Fruit fly (Drosophila melanogaster): ENCODE measurements around the gene CG13698.

CG13698 gene

dm6 chr3L:18109459-18109863 is 3.5 kb upstream of the CG13698 start, which contains the start of the genes Polr3D and mus304 (continued):
- TF ChIP-seq Ets97D (GFP tag; optimal IDR thresholded peaks at IDR 0.05), result peak; percentile 62
- no peak for TF ChIP-seq CG14441 (GFP tag; IDR thresholded peaks at IDR 0.05)
- no peak for TF ChIP-seq bsh (GFP tag; optimal IDR thresholded peaks at IDR 0.05)
- TF ChIP-seq CG10959 (GFP tag; IDR thresholded peaks at IDR 0.05), result no peak
- TF ChIP-seq CG6791 (GFP tag; IDR thresholded peaks at IDR 0.05; ENCODE audit: partially characterized antibody), result peak; percentile 61; the same call in 2 of the 3 replicates
- no peak for TF ChIP-seq zf30C (GFP tag; optimal IDR thresholded peaks at IDR 0.05)
- no peak for TF ChIP-seq CG31388 (GFP tag; optimal IDR thresholded peaks at IDR 0.05)
- TF ChIP-seq corto (GFP tag; optimal IDR thresholded peaks at IDR 0.05), result no peak
- TF ChIP-seq CG11560 (tag; IDR thresholded peaks at IDR 0.05), result no peak
- no peak for TF ChIP-seq CG1233 (GFP tag; optimal IDR thresholded peaks at IDR 0.05)
- TF ChIP-seq CG9797 (GFP tag; optimal IDR thresholded peaks at IDR 0.05), result peak; percentile 20
- no peak for TF ChIP-seq Oli (tag; optimal IDR thresholded peaks at IDR 0.05)
- no peak for TF ChIP-seq CG3281 (GFP tag; optimal IDR thresholded peaks at IDR 0.05)
- TF ChIP-seq Optix (GFP tag; IDR thresholded peaks at IDR 0.05), result no peak
- peak; percentile 11 for TF ChIP-seq NC2β (GFP tag; optimal IDR thresholded peaks at IDR 0.05)
- TF ChIP-seq CG10366 (GFP tag; IDR thresholded peaks at IDR 0.05), result no peak
- no peak for TF ChIP-seq bowl (GFP tag; IDR thresholded peaks at IDR 0.05)
- TF ChIP-seq amos (GFP tag; IDR thresholded peaks at IDR 0.05; ENCODE audit: partially characterized antibody), result peak; percentile 44; the same call in 1 of the 2 replicates
- TF ChIP-seq zen2 (GFP tag; IDR thresholded peaks at IDR 0.05; ENCODE audit: partially characterized antibody), result no peak; the same call in 2 of the 3 replicates
- TF ChIP-seq CG6654 (GFP tag; optimal IDR thresholded peaks at IDR 0.05), result no peak
- no peak for TF ChIP-seq CG8359 (GFP tag; optimal IDR thresholded peaks at IDR 0.05; ENCODE audit: borderline replicate concordance)
- no peak for TF ChIP-seq esg (GFP tag; conservative IDR thresholded peaks at IDR 0.05)
- TF ChIP-seq ftz-f1 (GFP tag; optimal IDR thresholded peaks at IDR 0.05), result no peak
- TF ChIP-seq bab2 (GFP tag; optimal IDR thresholded peaks at IDR 0.05), result no peak
- no peak for TF ChIP-seq grn (GFP tag; optimal IDR thresholded peaks at IDR 0.05)
- peak; percentile 39 for TF ChIP-seq CG10147 (GFP tag; optimal IDR thresholded peaks at IDR 0.05)
- TF ChIP-seq Hmr (GFP tag; optimal IDR thresholded peaks at IDR 0.05), result no peak
- TF ChIP-seq nau (GFP tag; optimal IDR thresholded peaks at IDR 0.05), result no peak
- TF ChIP-seq H2.0 (GFP tag; IDR thresholded peaks at IDR 0.05), result no peak
- TF ChIP-seq bigmax (GFP tag; optimal IDR thresholded peaks at IDR 0.05), result peak; percentile 93
- TF ChIP-seq Atf-2 (GFP tag; optimal IDR thresholded peaks at IDR 0.05), result no peak
- TF ChIP-seq ara (GFP tag; IDR thresholded peaks at IDR 0.05), result no peak
- no peak for TF ChIP-seq HLH54F (GFP tag; optimal IDR thresholded peaks at IDR 0.05)
- peak; percentile 36 for TF ChIP-seq CG13894 (tag; optimal IDR thresholded peaks at IDR 0.05)
- TF ChIP-seq CG1602 (GFP tag; optimal IDR thresholded peaks at IDR 0.05), result no peak
- no peak for TF ChIP-seq gsb (GFP tag; IDR thresholded peaks at IDR 0.05)
- TF ChIP-seq CG4730 (GFP tag; IDR thresholded peaks at IDR 0.05), result no peak
- TF ChIP-seq row (GFP tag; IDR thresholded peaks at IDR 0.05), result peak; percentile 42; the same call in 2 of the 3 replicates
- TF ChIP-seq maf-S (GFP tag; optimal IDR thresholded peaks at IDR 0.05), result no peak
- 0 out of 3 replicates have a peak, but pooled peaks have one; percentile 45 for TF ChIP-seq vnd (GFP tag; IDR thresholded peaks at IDR 0.05; ENCODE audit: partially characterized antibody)
- no peak for TF ChIP-seq otp (GFP tag; IDR thresholded peaks at IDR 0.05)
- TF ChIP-seq org-1 (GFP tag; optimal IDR thresholded peaks at IDR 0.05), result no peak
- TF ChIP-seq sim (GFP tag; IDR thresholded peaks at IDR 0.05), result no peak
- TF ChIP-seq tap (tag; optimal IDR thresholded peaks at IDR 0.05), result no peak
- TF ChIP-seq disco-r (GFP tag; optimal IDR thresholded peaks at IDR 0.05), result no peak
- TF ChIP-seq slp2 (GFP tag; optimal IDR thresholded peaks at IDR 0.05), result peak; percentile 10
- TF ChIP-seq CG10431 (GFP tag; optimal IDR thresholded peaks at IDR 0.05), result no peak
- no peak for TF ChIP-seq jing (GFP tag; optimal IDR thresholded peaks at IDR 0.05)
- peak; percentile 85 for TF ChIP-seq Dp (GFP tag; optimal IDR thresholded peaks at IDR 0.05)
- no peak for TF ChIP-seq lab (GFP tag; optimal IDR thresholded peaks at IDR 0.05)
- no peak for TF ChIP-seq Mrtf (GFP tag; IDR thresholded peaks at IDR 0.05)
